Worm (Caenorhabditis elegans) whole organism, L3 larva: ENCODE data around the gene C35C5.10.
A peak's percentile ranks its signal among the peaks of the same experiment; 100 is the strongest.

ENCODE experiments used
- ama-1 ChIP-seq: fragments of 150-350 bp; optimal IDR thresholded peaks from 2 replicates; lab custom pipeline; 2018
- ceh-16 ChIP-seq: sonication (generic microtip); optimal IDR thresholded peaks from 2 replicates; lab custom pipeline; 2017; ENCODE audit warnings: missing biosample characterization, missing genetic modification characterization
- ceh-9 ChIP-seq: sonication (generic microtip); optimal IDR thresholded peaks from 2 replicates; lab custom pipeline; 2018; ENCODE audit warnings: missing biosample characterization, missing genetic modification characterization
- daf-12 ChIP-seq: fragments of 150-350 bp; optimal IDR thresholded peaks from 2 replicates; lab custom pipeline; 2014; ENCODE audit warnings: missing biosample characterization, missing genetic modification reagents, missing genetic modification characterization
- egl-5 ChIP-seq: fragments of 150-350 bp; optimal IDR thresholded peaks from 2 replicates; lab custom pipeline; 2017; ENCODE audit warnings: missing biosample characterization, missing genetic modification reagents, missing genetic modification characterization, inconsistent platforms
- elt-2 ChIP-seq: sonication (generic microtip); optimal IDR thresholded peaks from 2 replicates; lab custom pipeline; 2016; ENCODE audit warnings: missing genetic modification reagents, mild to moderate bottlenecking, missing genetic modification characterization, missing compliant biosample characterization
- eor-1 ChIP-seq, 2 experiments: fragments of 150-350 bp; optimal IDR thresholded peaks; 2 replicates each; lab custom pipeline; 2014 to 2018; ENCODE audit warnings: missing biosample characterization in 2 of 2, missing genetic modification characterization in 2 of 2
- fkh-10 ChIP-seq: sonication (generic microtip); optimal IDR thresholded peaks from 2 replicates; lab custom pipeline; 2017; ENCODE audit warnings: missing biosample characterization, missing genetic modification reagents, missing genetic modification characterization
- fos-1 ChIP-seq: fragments of 150-350 bp; optimal IDR thresholded peaks from 2 replicates; lab custom pipeline; 2014; ENCODE audit warnings: missing biosample characterization, missing genetic modification characterization
- jun-1 ChIP-seq: fragments of 150-350 bp; optimal IDR thresholded peaks from 2 replicates; lab custom pipeline; 2014; ENCODE audit warnings: missing biosample characterization, missing genetic modification reagents, missing genetic modification characterization
- lin-15B ChIP-seq: fragments of 150-350 bp; optimal IDR thresholded peaks from 2 replicates; lab custom pipeline; 2014; ENCODE audit warnings: missing biosample characterization, missing genetic modification characterization
- lin-39 ChIP-seq: fragments of 150-350 bp; optimal IDR thresholded peaks from 2 replicates; lab custom pipeline; 2018; ENCODE audit warnings: missing biosample characterization, missing genetic modification reagents, missing genetic modification characterization
- lsy-12 ChIP-seq: sonication (generic microtip); optimal IDR thresholded peaks from 2 replicates; lab custom pipeline; 2016; ENCODE audit warnings: mild to moderate bottlenecking, missing genetic modification characterization, missing compliant biosample characterization
- nfya-1 ChIP-seq: sonication (generic microtip); optimal IDR thresholded peaks from 2 replicates; lab custom pipeline; 2017; ENCODE audit warnings: missing genetic modification characterization, mild to moderate bottlenecking, missing compliant biosample characterization, antibody characterized with exemption, moderate library complexity; ENCODE audit not compliant: insufficient read depth
- nhr-23 ChIP-seq: fragments of 150-350 bp; optimal IDR thresholded peaks from 2 replicates; lab custom pipeline; 2014; ENCODE audit warnings: missing biosample characterization, missing genetic modification reagents, missing genetic modification characterization
- nhr-237 ChIP-seq: fragments of 150-350 bp; optimal IDR thresholded peaks from 2 replicates; lab custom pipeline; 2014; ENCODE audit warnings: missing biosample characterization, missing genetic modification characterization
- nhr-43 ChIP-seq: sonication (generic microtip); optimal IDR thresholded peaks from 2 replicates; lab custom pipeline; 2016; ENCODE audit warnings: mild to moderate bottlenecking, missing genetic modification characterization, missing compliant biosample characterization; ENCODE audit not compliant: poor library complexity, severe bottlenecking
- nhr-67 ChIP-seq: fragments of 150-350 bp; optimal IDR thresholded peaks from 2 replicates; lab custom pipeline; 2014; ENCODE audit warnings: missing biosample characterization, missing genetic modification characterization
- nhr-77 ChIP-seq: fragments of 150-350 bp; optimal IDR thresholded peaks from 2 replicates; lab custom pipeline; 2014; ENCODE audit warnings: missing biosample characterization, missing genetic modification characterization
- pha-4 ChIP-seq: fragments of 150-350 bp; optimal IDR thresholded peaks from 2 replicates; lab custom pipeline; 2014; ENCODE audit warnings: missing biosample characterization, missing genetic modification reagents, missing genetic modification characterization
- pqm-1 ChIP-seq: fragments of 150-350 bp; optimal IDR thresholded peaks from 2 replicates; lab custom pipeline; 2017; ENCODE audit warnings: missing biosample characterization, missing genetic modification characterization, inconsistent platforms
- skn-1 ChIP-seq: fragments of 150-350 bp; optimal IDR thresholded peaks from 2 replicates; lab custom pipeline; 2014; ENCODE audit warnings: missing biosample characterization, missing genetic modification characterization
- tbx-2 ChIP-seq: sonication (generic microtip); optimal IDR thresholded peaks from 2 replicates; lab custom pipeline; 2016; ENCODE audit warnings: mild to moderate bottlenecking, missing genetic modification characterization, missing compliant biosample characterization
- unc-62 ChIP-seq: fragments of 150-350 bp; sonication (generic microtip); optimal IDR thresholded peaks from 4 replicates; lab custom pipeline; 2014; ENCODE audit warnings: missing biosample characterization, missing genetic modification reagents, missing genetic modification characterization
- zag-1 ChIP-seq: fragments of 150-350 bp; optimal IDR thresholded peaks from 2 replicates; lab custom pipeline; 2014; ENCODE audit warnings: missing biosample characterization, missing genetic modification characterization
- ztf-4 ChIP-seq: fragments of 150-350 bp; optimal IDR thresholded peaks from 2 replicates; lab custom pipeline; 2014; ENCODE audit warnings: missing biosample characterization, missing genetic modification characterization

C35C5.10 gene

DNA sequence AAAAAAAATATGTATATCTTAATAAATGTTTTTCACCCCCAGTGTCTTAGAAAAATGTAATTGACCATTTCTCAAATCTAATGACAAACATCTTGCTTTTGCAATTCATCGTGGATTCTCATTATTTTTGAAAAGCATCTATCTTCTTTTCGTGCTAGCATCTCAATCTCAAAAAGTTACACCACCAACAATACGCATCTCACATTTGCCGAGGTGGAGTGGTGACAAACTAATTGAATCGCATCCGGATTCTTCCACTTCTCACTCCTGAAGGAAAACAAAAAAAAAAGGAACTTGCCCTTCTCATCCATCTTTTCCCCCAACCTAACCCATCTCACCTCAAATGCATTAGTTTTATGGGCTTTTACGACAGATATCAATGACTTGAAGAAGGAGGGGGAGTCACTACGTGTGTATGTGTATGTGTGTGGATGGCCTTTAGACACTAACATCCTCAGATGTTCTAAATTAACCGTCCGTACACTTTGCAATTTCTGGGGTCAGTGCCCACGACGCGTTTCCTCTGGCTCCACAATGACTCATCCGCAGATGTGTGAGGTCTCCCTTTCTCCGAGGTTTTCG is 8.5 kb upstream of the C35C5.10 start:
- TF ChIP-seq ztf-4 (no peak), egl-5 (tag; lab: Kevin White, UChicago) (peak; percentile 92), lin-39 (tag; lab: Kevin White, UChicago) (peak; percentile 11)

- TF ChIP-seq ceh-16 (tag; lab: Kevin White, UChicago) (no peak), lin-39 (tag; lab: Kevin White, UChicago) (no peak), nhr-43 (tag; lab: Kevin White, UChicago) (no peak), daf-12 (tag; lab: Kevin White, UChicago) (no peak), skn-1 (tag; lab: Kevin White, UChicago) (no peak), ama-1 (no peak), nhr-23 (no peak), tbx-2 (tag; lab: Kevin White, UChicago) (no peak)
Measured at ce11 chrX:11548308-11548707, 7.7 kb upstream of the C35C5.10 start, which contains the start of gene mig-2. TSS of gene mig-2 (plus strand) at chrX:11548608.

DNA sequence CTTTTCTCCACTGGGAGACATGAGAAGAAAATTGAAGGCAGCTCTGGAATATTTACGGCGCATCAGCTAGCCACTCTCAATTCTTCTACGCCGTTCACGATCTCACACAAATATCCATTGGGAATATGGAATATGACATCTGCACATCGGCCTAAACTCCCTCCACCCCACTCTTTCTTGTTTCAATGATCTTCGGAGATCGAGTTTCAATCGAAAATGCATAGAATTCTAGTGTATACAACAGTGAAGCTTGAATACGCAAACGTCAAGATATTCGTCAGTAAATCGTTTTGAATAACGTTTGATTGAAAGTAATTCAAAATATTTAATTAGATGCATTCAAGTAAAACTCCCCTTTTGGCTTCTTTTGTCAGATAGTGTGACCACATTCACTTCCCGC is 4.2 kb upstream of the C35C5.10 start:
- TF ChIP-seq fos-1 (tag; lab: Kevin White, UChicago), result no peak
- no peak for TF ChIP-seq nhr-67
- TF ChIP-seq tbx-2 (tag; lab: Kevin White, UChicago), result no peak
- no peak for TF ChIP-seq pha-4 (tag; lab: Kevin White, UChicago)
- TF ChIP-seq, all 47 proteins: peak for 0

DNA sequence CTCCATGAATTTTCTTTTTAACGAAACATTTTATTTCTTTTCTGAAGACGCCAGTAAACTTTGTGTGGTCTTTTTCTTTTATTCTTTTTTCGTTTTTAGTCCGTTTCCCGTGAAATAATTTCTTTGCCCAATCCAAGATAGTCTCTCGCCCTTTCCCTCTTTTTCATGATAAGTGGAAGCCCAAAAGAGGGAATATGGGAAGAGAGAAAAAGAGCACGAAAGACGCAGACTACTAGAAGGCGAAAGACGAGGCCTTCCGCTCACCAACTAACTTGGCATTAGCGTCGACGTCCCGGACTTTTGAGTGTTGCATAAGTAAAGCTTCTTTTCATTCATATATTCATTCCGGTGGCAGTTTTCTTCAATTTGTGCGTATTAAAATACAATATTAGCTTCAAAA is 3.2 kb upstream of the C35C5.10 start:
- TF ChIP-seq nfya-1 (peak; percentile 47), ztf-4 (no peak), ceh-9 (tag; lab: Kevin White, UChicago) (no peak)

DNA sequence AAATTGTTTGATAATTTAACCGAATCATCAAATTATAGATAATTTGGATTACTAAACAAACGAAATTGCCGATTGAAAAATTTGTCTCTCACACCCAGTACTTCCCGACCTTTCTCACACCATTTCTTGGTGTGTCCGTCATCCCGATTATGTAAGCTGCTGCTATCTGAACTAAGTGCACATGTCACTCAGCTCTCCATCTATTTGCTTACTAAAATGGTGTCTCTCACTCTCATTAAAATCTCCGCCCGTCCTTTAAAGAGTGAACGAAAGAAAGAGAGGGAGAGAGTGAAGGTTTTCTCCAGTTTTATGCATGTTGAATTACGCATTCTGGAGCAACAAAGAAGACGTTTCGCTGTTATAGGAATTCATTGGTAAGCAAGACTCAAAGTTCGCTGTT is 1.5 kb upstream of the C35C5.10 start:
- no peak for TF ChIP-seq jun-1 (tag; lab: Kevin White, UChicago)
- TF ChIP-seq, all 47 proteins: peak for 0

DNA sequence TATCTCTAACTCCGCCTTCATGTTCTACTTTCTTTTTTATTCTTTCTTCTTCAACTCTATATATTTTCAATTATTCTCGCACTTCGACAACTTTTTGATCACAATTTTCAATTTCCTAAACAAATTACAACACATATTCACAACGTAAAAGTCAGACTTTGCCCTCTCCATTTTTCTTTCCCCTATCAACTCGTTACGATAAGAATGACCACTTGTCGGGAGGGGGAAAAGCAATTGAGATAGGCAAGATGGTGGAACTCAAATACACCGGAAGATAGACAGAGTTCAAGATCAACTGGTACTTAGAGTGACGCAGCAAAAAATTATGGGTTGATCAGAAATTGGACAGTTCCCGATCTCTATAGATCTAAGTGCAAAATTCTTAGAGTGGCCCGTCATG is 998 bp upstream of the C35C5.10 start:
- TF ChIP-seq ceh-16 (tag; lab: Kevin White, UChicago) (no peak), pha-4 (tag; lab: Kevin White, UChicago) (peak; percentile 3), nfya-1 (no peak), eor-1 (tag; optimal IDR thresholded peaks at IDR 0.05; lab: Kevin White, UChicago) (no peak), pqm-1 (tag; lab: Kevin White, UChicago) (peak; percentile 26), zag-1 (tag; lab: Kevin White, UChicago) (no peak), jun-1 (tag; lab: Kevin White, UChicago) (no peak), fos-1 (tag; lab: Kevin White, UChicago) (no peak), elt-2 (peak; percentile 59), nhr-77 (tag; lab: Kevin White, UChicago) (no peak)

DNA sequence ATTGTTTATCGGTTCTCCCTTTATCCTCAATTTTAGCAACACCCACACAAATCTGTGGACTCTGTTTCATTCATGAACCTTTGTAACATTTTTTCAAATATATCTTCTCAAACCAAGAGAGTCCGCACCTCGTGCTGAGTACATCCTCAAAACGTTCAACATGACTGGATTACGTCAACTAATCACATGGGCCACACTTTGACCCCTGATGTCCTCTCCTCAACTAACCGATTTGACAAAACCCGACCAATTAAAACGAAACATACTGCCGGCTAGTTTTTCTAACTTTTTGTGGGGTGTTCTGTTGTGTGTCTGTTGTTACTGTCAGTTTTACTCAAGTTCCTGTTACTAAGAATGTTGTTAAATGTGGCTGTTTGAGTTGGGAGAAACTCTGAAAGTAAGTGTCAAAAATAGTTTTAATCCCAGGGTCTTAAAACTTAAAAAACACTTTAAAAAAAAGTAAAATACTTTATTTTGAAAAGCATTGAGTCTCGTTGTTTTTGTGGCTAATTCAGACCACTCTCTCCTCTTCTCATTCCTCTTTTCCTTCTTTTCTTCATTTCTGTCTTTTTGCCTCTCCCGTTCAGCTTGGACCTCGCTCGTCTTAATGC is 412 bp upstream of the C35C5.10 start:
- TF ChIP-seq nhr-77 (tag; lab: Kevin White, UChicago) (no peak), lin-15B (no peak), lsy-12 (tag; lab: Kevin White, UChicago) (no peak), unc-62 (GFP tag; lab: Kevin White, UChicago) (no peak), fos-1 (tag; lab: Kevin White, UChicago) (no peak), nhr-67 (no peak), skn-1 (tag; lab: Kevin White, UChicago) (no peak), nhr-237 (no peak)

- TF ChIP-seq fkh-10 (GFP tag; lab: Kevin White, UChicago), result peak; percentile 70
- no peak for TF ChIP-seq jun-1 (tag; lab: Kevin White, UChicago)
- TF ChIP-seq nhr-43 (tag; lab: Kevin White, UChicago), result no peak
- TF ChIP-seq, all 47 proteins: peak for 1
Measured at ce11 chrX:11558156-11558555, 2.1 kb downstream of the C35C5.10 start.
